Worm (Caenorhabditis elegans) whole organism, L4 larva: Measurements from ENCODE around the gene vrp-1.
"Not testable (repeated sequence)": the region's sequence is repeated elsewhere in the genome, so short reads cannot be mapped to it uniquely, and the experiment has no call there.

Experiments used
- ama-1 ChIP-seq: fragments of 150-350 bp; optimal IDR thresholded peaks from 2 replicates; lab custom pipeline; 2014; ENCODE audit warnings: inconsistent platforms, mixed read lengths
- ceh-20 ChIP-seq: fragments of 200-800 bp; sonication (Bioruptor generic); IDR thresholded peaks from 2 replicates; pipeline ENCODE4 v1.3.6; 2022; ENCODE audit warnings: missing genetic modification reagents, missing genetic modification characterization, missing compliant biosample characterization
- daf-12 ChIP-seq: fragments of 150-350 bp; optimal IDR thresholded peaks from 2 replicates; lab custom pipeline; 2014; ENCODE audit warnings: missing biosample characterization, missing genetic modification reagents, missing genetic modification characterization
- dve-1 ChIP-seq: sonication (generic microtip); optimal IDR thresholded peaks from 2 replicates; lab custom pipeline; 2017; ENCODE audit warnings: antibody characterized with exemption, mild to moderate bottlenecking, missing genetic modification characterization, missing compliant biosample characterization; ENCODE audit not compliant: insufficient read depth
- nhr-28 ChIP-seq: fragments of 150-350 bp; optimal IDR thresholded peaks from 2 replicates; lab custom pipeline; 2014; ENCODE audit warnings: missing biosample characterization, missing genetic modification characterization

- not testable (repeated sequence) for TF ChIP-seq daf-12 (tag; lab: Kevin White, UChicago)
- peak; percentile 99 for TF ChIP-seq ceh-20 (GFP tag; lab: Robert Waterston, UW)
- TF ChIP-seq nhr-28 (tag; lab: Kevin White, UChicago): peak; percentile 56
- peak; percentile 84 for TF ChIP-seq dve-1 (tag; lab: Kevin White, UChicago)
- TF ChIP-seq ama-1 (lab: Kevin White, UChicago): peak; percentile 44
These were observed 37.9 kb downstream of the vrp-1 start, which contains the start of gene eel-1 for ce11 chrIV:3050054-3050990.
